Worm (Caenorhabditis elegans) whole organism, late embryonic: ENCODE measurements around the gene nhr-157.

Source experiments
- F13H6.1 ChIP-seq: sonication (generic microtip); optimal IDR thresholded peaks from 2 replicates; lab custom pipeline; 2016; ENCODE audit warnings: missing genetic modification characterization, missing compliant biosample characterization
- ceh-19 ChIP-seq: fragments of 200-800 bp; sonication (Bioruptor generic); optimal IDR thresholded peaks from 2 replicates; lab custom pipeline; 2018; ENCODE audit warnings: mild to moderate bottlenecking, missing genetic modification characterization, missing compliant biosample characterization
- ceh-9 ChIP-seq: sonication (generic microtip); optimal IDR thresholded peaks from 2 replicates; lab custom pipeline; 2016; ENCODE audit warnings: mild to moderate bottlenecking, missing genetic modification characterization, inconsistent platforms, missing compliant biosample characterization
- che-1 ChIP-seq: sonication (generic microtip); optimal IDR thresholded peaks from 2 replicates; lab custom pipeline; 2016; ENCODE audit warnings: mild to moderate bottlenecking, missing genetic modification characterization, missing compliant biosample characterization
- dmd-4 ChIP-seq: sonication (generic microtip); optimal IDR thresholded peaks from 2 replicates; lab custom pipeline; 2016; ENCODE audit warnings: borderline replicate concordance, missing genetic modification characterization, missing compliant biosample characterization
- dve-1 ChIP-seq: sonication (generic microtip); optimal IDR thresholded peaks from 2 replicates; lab custom pipeline; 2017; ENCODE audit warnings: antibody characterized with exemption, mild to moderate bottlenecking, missing genetic modification characterization, missing compliant biosample characterization
- elt-2 ChIP-seq: sonication (generic microtip); optimal IDR thresholded peaks from 2 replicates; lab custom pipeline; 2016; ENCODE audit warnings: missing genetic modification reagents, missing genetic modification characterization, missing compliant biosample characterization
- hlh-15 ChIP-seq: sonication (generic microtip); optimal IDR thresholded peaks from 2 replicates; lab custom pipeline; 2016; ENCODE audit warnings: missing genetic modification characterization, missing compliant biosample characterization
- pha-2 ChIP-seq: sonication (generic microtip); optimal IDR thresholded peaks from 2 replicates; lab custom pipeline; 2017; ENCODE audit warnings: mild to moderate bottlenecking, missing genetic modification characterization, missing compliant biosample characterization
- pha-4 ChIP-seq: fragments of 150-350 bp; optimal IDR thresholded peaks from 2 replicates; lab custom pipeline; 2018; ENCODE audit warnings: missing biosample characterization, missing genetic modification reagents, missing genetic modification characterization
- pros-1 ChIP-seq: fragments of 150-350 bp; optimal IDR thresholded peaks from 2 replicates; lab custom pipeline; 2014; ENCODE audit warnings: missing biosample characterization, missing genetic modification reagents, missing genetic modification characterization
- ref-2 ChIP-seq: sonication (generic microtip); optimal IDR thresholded peaks from 2 replicates; lab custom pipeline; 2016; ENCODE audit warnings: missing genetic modification characterization, missing compliant biosample characterization
- sdc-2 ChIP-seq: sonication (generic microtip); optimal IDR thresholded peaks from 2 replicates; lab custom pipeline; 2016; ENCODE audit warnings: missing genotype, missing genetic modification characterization, missing compliant biosample characterization
- unc-86 ChIP-seq: sonication (generic microtip); optimal IDR thresholded peaks from 2 replicates; lab custom pipeline; 2016; ENCODE audit warnings: missing genetic modification characterization, missing compliant biosample characterization

- TF ChIP-seq elt-2 (no peak), pros-1 (no peak), dve-1 (no peak), hlh-15 (tag; lab: Kevin White, UChicago) (no peak), dmd-4 (tag; lab: Kevin White, UChicago) (no peak), pha-4 (tag; lab: Kevin White, UChicago) (no peak), che-1 (tag; lab: Kevin White, UChicago) (no peak), ceh-9 (tag; lab: Kevin White, UChicago) (no peak), unc-86 (tag; lab: Kevin White, UChicago) (no peak), ref-2 (no peak), sdc-2 (tag; lab: Kevin White, UChicago) (no peak), ceh-19 (GFP tag; lab: Kevin White, UChicago) (no peak), pha-2 (tag; lab: Kevin White, UChicago) (no peak), F13H6.1 (tag; lab: Kevin White, UChicago) (no peak)
These were observed 3.5 kb downstream of the nhr-157 start for ce11 chrV:3865273-3865672.
